Worm (Caenorhabditis elegans): ENCODE results near the gene str-116.

Gene str-116

ce11 chrV:11239187-11239725, 27.5 kb upstream of the str-116 start, which contains the start of the genes dvc-1 and ima-1 (continued):
- TF ChIP-seq mes-4 (tag; optimal IDR thresholded peaks at IDR 0.05) (no peak), zim-3 (tag; optimal IDR thresholded peaks at IDR 0.05) (no peak), atf-7 (tag; optimal IDR thresholded peaks at IDR 0.05) (no peak), F23B12.7 (tag; optimal IDR thresholded peaks at IDR 0.05; ENCODE audit: insufficient read depth) (no peak), F37B4.10 (GFP tag; IDR thresholded peaks at IDR 0.05) (0 out of 2 replicates have a peak, but pooled peaks have one; percentile 49), fkh-3 (tag; optimal IDR thresholded peaks at IDR 0.05) (no peak), lir-1 (GFP tag; conservative IDR thresholded peaks at IDR 0.05) (no peak), lin-54 (GFP tag; optimal IDR thresholded peaks at IDR 0.05) (peak; percentile 84), hsf-1 (GFP tag; IDR thresholded peaks at IDR 0.05) (peak; percentile 85; the same call in 1 of the 2 replicates), rpc-1 (optimal IDR thresholded peaks at IDR 0.05) (peak; percentile 33), rpc-1 (tag; optimal IDR thresholded peaks at IDR 0.05) (no peak), T26A5.8 (tag; optimal IDR thresholded peaks at IDR 0.05) (no peak), Y53G8AR.9 (GFP tag; conservative IDR thresholded peaks at IDR 0.05) (peak; percentile 60), sptf-2 (GFP tag; optimal IDR thresholded peaks at IDR 0.05) (no peak), tlf-1 (GFP tag; optimal IDR thresholded peaks at IDR 0.05) (peak; percentile 89), let-607 (tag; optimal IDR thresholded peaks at IDR 0.05) (no peak), mcd-1 (GFP tag; IDR thresholded peaks at IDR 0.05) (peak; percentile 78), rec-8 (tag; optimal IDR thresholded peaks at IDR 0.05) (no peak), C06A6.2 (GFP tag; conservative IDR thresholded peaks at IDR 0.05) (no peak), athp-1 (tag; optimal IDR thresholded peaks at IDR 0.05) (peak; percentile 80), F49E8.2 (tag; optimal IDR thresholded peaks at IDR 0.05; ENCODE audit: insufficient read depth) (peak; percentile 66), sdz-38 (tag; optimal IDR thresholded peaks at IDR 0.05) (no peak), egl-44 (GFP tag; IDR thresholded peaks at IDR 0.05) (no peak), tbx-9 (tag; optimal IDR thresholded peaks at IDR 0.05; ENCODE audit: borderline replicate concordance) (no peak), lin-26 (GFP tag; IDR thresholded peaks at IDR 0.05) (peak; percentile 78), F22D6.2 (tag; optimal IDR thresholded peaks at IDR 0.05) (no peak), tbp1 (GFP tag; optimal IDR thresholded peaks at IDR 0.05) (peak; percentile 63), lag-1 (GFP tag; IDR thresholded peaks at IDR 0.05) (no peak), ccch-3 (GFP tag; optimal IDR thresholded peaks at IDR 0.05) (no peak), Y67H2A.10 (GFP tag; conservative IDR thresholded peaks at IDR 0.05) (peak; percentile 77), lin-35 (GFP tag; optimal IDR thresholded peaks at IDR 0.05) (peak; percentile 8 to 59 (median 43)), xnd-1 (tag; optimal IDR thresholded peaks at IDR 0.05) (peak; percentile 88), him-1 (tag; optimal IDR thresholded peaks at IDR 0.05) (peak; percentile 66), unc-130 (GFP tag; optimal IDR thresholded peaks at IDR 0.05) (peak; percentile 90), efl-1 (GFP tag; optimal IDR thresholded peaks at IDR 0.05) (peak; percentile 99), cebp-1 (GFP tag; IDR thresholded peaks at IDR 0.05) (no peak), cebp-1 (tag; optimal IDR thresholded peaks at IDR 0.05) (no peak), F55B11.4 (tag; optimal IDR thresholded peaks at IDR 0.05; ENCODE audit: borderline replicate concordance, insufficient read depth) (no peak), hlh-12 (tag; optimal IDR thresholded peaks at IDR 0.05) (no peak), nhr-80 (tag; optimal IDR thresholded peaks at IDR 0.05) (peak; percentile 45)

ce11 chrV:11241580-11241979, 25.2 kb upstream of the str-116 start, which contains the start of gene pgap-1:
TSS of gene pgap-1 (plus strand) at chrV:11241880.
- TF ChIP-seq ets-4 (GFP tag; optimal IDR thresholded peaks at IDR 0.05): no peak
- TF ChIP-seq C17E4.6 (GFP tag; IDR thresholded peaks at IDR 0.05): no peak
- TF ChIP-seq F33H1.4 (GFP tag; IDR thresholded peaks at IDR 0.05): no peak
- TF ChIP-seq nhr-179 (tag; optimal IDR thresholded peaks at IDR 0.05): no peak
- no peak for TF ChIP-seq ztf-28 (GFP tag; IDR thresholded peaks at IDR 0.05)
- no peak for TF ChIP-seq Y95B8A.8 (GFP tag; IDR thresholded peaks at IDR 0.05)
- TF ChIP-seq ZK185.1 (tag; optimal IDR thresholded peaks at IDR 0.05; ENCODE audit: poor library complexity, severe bottlenecking): no peak
- no peak for TF ChIP-seq snpc-3.4 (tag; optimal IDR thresholded peaks at IDR 0.05)
- no peak for TF ChIP-seq T26A5.8 (tag; optimal IDR thresholded peaks at IDR 0.05)
- no peak for TF ChIP-seq sea-2 (GFP tag; IDR thresholded peaks at IDR 0.05)
